Worm (Caenorhabditis elegans) whole organism, L1 larva: ENCODE data around the gene taco-1.

Experiments used
- alr-1 ChIP-seq: fragments of 200-800 bp; sonication (Bioruptor generic); optimal IDR thresholded peaks from 2 replicates; lab custom pipeline; 2018; ENCODE audit warnings: borderline replicate concordance, mild to moderate bottlenecking, missing genetic modification characterization, missing compliant biosample characterization
- nhr-11 ChIP-seq: fragments of 150-350 bp; optimal IDR thresholded peaks from 2 replicates; lab custom pipeline; 2014; ENCODE audit warnings: missing biosample characterization, missing genetic modification characterization
- nhr-12 ChIP-seq: sonication (generic microtip); optimal IDR thresholded peaks from 2 replicates; lab custom pipeline; 2017; ENCODE audit warnings: missing biosample characterization, missing genetic modification characterization
- nhr-237 ChIP-seq: fragments of 150-350 bp; optimal IDR thresholded peaks from 2 replicates; lab custom pipeline; 2014; ENCODE audit warnings: missing biosample characterization, missing genetic modification characterization
- nhr-90 ChIP-seq: sonication (generic microtip); optimal IDR thresholded peaks from 2 replicates; lab custom pipeline; 2016; ENCODE audit warnings: mild to moderate bottlenecking, missing genetic modification characterization, missing compliant biosample characterization; ENCODE audit not compliant: poor library complexity
- pqm-1 ChIP-seq: sonication (generic microtip); optimal IDR thresholded peaks from 3 replicates; lab custom pipeline; 2017; ENCODE audit warnings: missing biosample characterization, missing genetic modification characterization
- ztf-4 ChIP-seq: fragments of 150-350 bp; optimal IDR thresholded peaks from 2 replicates; lab custom pipeline; 2014; ENCODE audit warnings: missing biosample characterization, missing genetic modification characterization

DNA sequence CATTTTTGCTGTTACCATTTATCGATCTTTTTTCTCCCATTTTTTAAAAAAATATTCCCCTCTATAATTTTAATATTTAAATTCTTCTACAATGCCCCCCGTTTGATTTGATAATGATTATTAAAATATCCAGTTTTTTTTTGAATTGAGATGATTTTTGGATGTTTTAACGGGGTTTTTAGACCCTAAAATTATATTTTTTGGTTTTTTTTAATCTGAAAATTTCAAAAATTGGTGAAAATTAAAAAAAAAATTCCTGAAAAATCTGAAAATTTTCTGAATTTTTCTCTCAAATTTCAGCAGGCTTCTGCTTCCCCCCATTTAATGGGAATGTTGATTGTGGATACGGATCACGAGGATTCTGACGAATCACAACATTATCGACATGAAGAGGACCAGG is 29.7 kb upstream of the taco-1 start, which contains the start of gene Y50D7A.3:
- TF ChIP-seq nhr-237 (no peak), pqm-1 (tag; lab: Kevin White, UChicago) (no peak), alr-1 (no peak), nhr-11 (tag; lab: Kevin White, UChicago) (no peak), nhr-90 (tag; lab: Kevin White, UChicago) (no peak), nhr-12 (tag; lab: Kevin White, UChicago) (no peak), ztf-4 (tag; lab: Kevin White, UChicago) (no peak)
